Worm (Caenorhabditis elegans) whole organism, L4 larva: Measurements from ENCODE around the gene slo-2.
"Not testable (repeated sequence)": the region's sequence is repeated elsewhere in the genome, so short reads cannot be mapped to it uniquely, and the experiment has no call there.

Experiments
- D1046.2 ChIP-seq: fragments of 200-800 bp; sonication (Bioruptor generic); IDR thresholded peaks from 2 replicates; pipeline ENCODE4 v1.3.6; 2022; ENCODE audit warnings: missing genetic modification characterization, missing compliant biosample characterization
- F10B5.3 ChIP-seq: sonication (generic microtip); optimal IDR thresholded peaks from 2 replicates; lab custom pipeline; 2016; ENCODE audit warnings: mild to moderate bottlenecking, missing genetic modification characterization, missing compliant biosample characterization
- F37D6.2 ChIP-seq: sonication (generic microtip); optimal IDR thresholded peaks from 2 replicates; lab custom pipeline; 2016; ENCODE audit warnings: mild to moderate bottlenecking, missing genetic modification characterization, missing compliant biosample characterization
- F44E2.7 ChIP-seq: fragments of 200-800 bp; sonication (Bioruptor generic); IDR thresholded peaks from 2 replicates; pipeline ENCODE4 v2.1.2; 2022; ENCODE audit warnings: missing genetic modification characterization, missing compliant biosample characterization
- aha-1 ChIP-seq: fragments of 150-350 bp; peaks from one replicate; lab custom pipeline; 2014; ENCODE audit warnings: missing biosample characterization, missing genetic modification characterization
- aly-2 ChIP-seq: sonication (generic microtip); optimal IDR thresholded peaks from 2 replicates; lab custom pipeline; 2018; ENCODE audit warnings: missing biosample characterization, missing genetic modification characterization
- ceh-44 ChIP-seq: fragments of 200-800 bp; sonication (Bioruptor generic); IDR thresholded peaks from 2 replicates; pipeline ENCODE4 v1.3.6; 2022; ENCODE audit warnings: missing genetic modification reagents, missing genetic modification characterization, missing compliant biosample characterization
- ceh-82 ChIP-seq: sonication (generic microtip); optimal IDR thresholded peaks from 2 replicates; lab custom pipeline; 2017; ENCODE audit warnings: missing biosample characterization, missing genetic modification characterization
- daf-19 ChIP-seq: fragments of 200-800 bp; sonication (Bioruptor generic); conservative IDR thresholded peaks from 2 replicates; pipeline ENCODE4 v1.3.6; 2022; ENCODE audit warnings: missing genetic modification characterization, missing compliant biosample characterization
- duxl-1 ChIP-seq: sonication (generic microtip); optimal IDR thresholded peaks from 2 replicates; lab custom pipeline; 2016; ENCODE audit warnings: mild to moderate bottlenecking, missing genetic modification characterization, moderate library complexity, missing compliant biosample characterization; ENCODE audit not compliant: poor library complexity
- dve-1 ChIP-seq: sonication (generic microtip); optimal IDR thresholded peaks from 2 replicates; lab custom pipeline; 2017; ENCODE audit warnings: antibody characterized with exemption, mild to moderate bottlenecking, missing genetic modification characterization, missing compliant biosample characterization; ENCODE audit not compliant: insufficient read depth
- egl-43 ChIP-seq: fragments of 200-800 bp; sonication (Bioruptor generic); IDR thresholded peaks from 2 replicates; pipeline ENCODE4 v1.3.6; 2022; ENCODE audit warnings: missing genetic modification reagents, missing genetic modification characterization, missing compliant biosample characterization
- fkh-10 ChIP-seq: fragments of 150-350 bp; optimal IDR thresholded peaks from 2 replicates; lab custom pipeline; 2014; ENCODE audit warnings: missing biosample characterization, missing genetic modification reagents, missing genetic modification characterization
- hlh-11 ChIP-seq: fragments of 200-800 bp; sonication (Bioruptor generic); optimal IDR thresholded peaks from 2 replicates; lab custom pipeline; 2018; ENCODE audit warnings: mild to moderate bottlenecking, missing genetic modification characterization, missing compliant biosample characterization
- hlh-30 ChIP-seq: sonication (generic microtip); optimal IDR thresholded peaks from 2 replicates; lab custom pipeline; 2017; ENCODE audit warnings: antibody characterized with exemption, mild to moderate bottlenecking, missing genetic modification characterization, missing compliant biosample characterization; ENCODE audit not compliant: insufficient read depth
- hmg-1.1 ChIP-seq: fragments of 200-800 bp; sonication (Bioruptor generic); IDR thresholded peaks from 2 replicates; pipeline ENCODE4 v1.3.6; 2022; ENCODE audit warnings: missing genetic modification reagents, missing genetic modification characterization, missing compliant biosample characterization
- jun-1 ChIP-seq: fragments of 150-350 bp; optimal IDR thresholded peaks from 2 replicates; lab custom pipeline; 2014; ENCODE audit warnings: missing biosample characterization, missing genetic modification reagents, missing genetic modification characterization
- lim-7 ChIP-seq: fragments of 200-800 bp; sonication (Bioruptor generic); IDR thresholded peaks from 2 replicates; pipeline ENCODE4 v1.3.6; 2022; ENCODE audit warnings: missing genetic modification characterization, missing compliant biosample characterization
- madf-9 ChIP-seq: fragments of 200-800 bp; sonication (Bioruptor generic); conservative IDR thresholded peaks from 2 replicates; pipeline ENCODE4 v1.3.6; 2022; ENCODE audit warnings: missing genetic modification reagents, missing genetic modification characterization, missing compliant biosample characterization
- mdl-1 ChIP-seq, 2 experiments: fragments of 150-350 bp in 1 of 2; sonication (generic microtip) in 1 of 2; optimal IDR thresholded peaks; 2 replicates each; lab custom pipeline; 2014 to 2017; ENCODE audit warnings: missing biosample characterization in 2 of 2, missing genetic modification characterization in 2 of 2
- mes-2 ChIP-seq: sonication (generic microtip); optimal IDR thresholded peaks from 2 replicates; lab custom pipeline; 2016; ENCODE audit warnings: missing genotype, mild to moderate bottlenecking, missing genetic modification characterization, missing compliant biosample characterization; ENCODE audit not compliant: poor library complexity, severe bottlenecking
- mxl-2 ChIP-seq: fragments of 200-800 bp; sonication (Bioruptor generic); conservative IDR thresholded peaks from 2 replicates; pipeline ENCODE4 v1.3.6; 2022; ENCODE audit warnings: missing genetic modification reagents, missing genetic modification characterization, missing compliant biosample characterization
- mxl-3 ChIP-seq: fragments of 200-800 bp; sonication (Bioruptor generic); optimal IDR thresholded peaks from 2 replicates; lab custom pipeline; 2018; ENCODE audit warnings: mild to moderate bottlenecking, missing genetic modification characterization, missing compliant biosample characterization
- nhr-11 ChIP-seq: fragments of 150-350 bp; optimal IDR thresholded peaks from 2 replicates; lab custom pipeline; 2014; ENCODE audit warnings: missing biosample characterization, missing genetic modification characterization
- nhr-41 ChIP-seq: fragments of 200-800 bp; sonication (Bioruptor generic); IDR thresholded peaks from 2 replicates; pipeline ENCODE4 v1.3.6; 2022; ENCODE audit warnings: missing genetic modification reagents, missing genetic modification characterization, missing compliant biosample characterization
- nhr-42 ChIP-seq: fragments of 200-800 bp; sonication (Bioruptor generic); IDR thresholded peaks from 2 replicates; pipeline ENCODE4 v1.3.6; 2022; ENCODE audit warnings: missing genetic modification characterization, missing compliant biosample characterization
- nhr-6 ChIP-seq: fragments of 150-350 bp; optimal IDR thresholded peaks from 2 replicates; lab custom pipeline; 2014; ENCODE audit warnings: missing biosample characterization, missing genetic modification characterization
- pha-4 ChIP-seq, 2 experiments: fragments of 150-350 bp in 1 of 2; fragments of 200-800 bp in 1 of 2; sonication (Bioruptor generic) in 1 of 2; IDR thresholded peaks in 1 of 2; optimal IDR thresholded peaks in 1 of 2; 2 replicates each; pipeline versions ENCODE4 v1.3.6 to Lab custom; 2014 to 2022; ENCODE audit warnings: missing genetic modification characterization in 2 of 2, missing genetic modification reagents in 2 of 2, missing biosample characterization in 1 of 2, missing compliant biosample characterization in 1 of 2
- saeg-2 ChIP-seq: fragments of 200-800 bp; sonication (Bioruptor generic); IDR thresholded peaks from 2 replicates; pipeline ENCODE4 v1.3.6; 2022; ENCODE audit warnings: missing genetic modification reagents, missing genetic modification characterization, missing compliant biosample characterization
- set-16 ChIP-seq: fragments of 200-800 bp; sonication (Bioruptor generic); IDR thresholded peaks from 2 replicates; pipeline ENCODE4 v1.3.6; 2022; ENCODE audit warnings: missing genetic modification reagents, missing genetic modification characterization, missing compliant biosample characterization
- snpc-4 ChIP-seq: fragments of 150-350 bp; optimal IDR thresholded peaks from 2 replicates; lab custom pipeline; 2014; ENCODE audit warnings: missing biosample characterization, missing genetic modification characterization
- unc-130 ChIP-seq: sonication (generic microtip); optimal IDR thresholded peaks from 2 replicates; lab custom pipeline; 2016; ENCODE audit warnings: missing genetic modification reagents, missing genetic modification characterization, missing compliant biosample characterization
- zfp-3 ChIP-seq: fragments of 200-800 bp; sonication (Bioruptor generic); conservative IDR thresholded peaks from 2 replicates; pipeline ENCODE4 v1.3.6; 2022; ENCODE audit warnings: missing genetic modification reagents, missing genetic modification characterization, missing compliant biosample characterization

The slo-2 gene

ce11 chrX:11446535-11446934, 40.8 kb upstream of the slo-2 start, which contains the start of gene igeg-2:
TSS of gene igeg-2 (minus strand) at chrX:11446635.
- TF ChIP-seq unc-130 (GFP tag; lab: Kevin White, UChicago) = no peak
- no peak for TF ChIP-seq nhr-11 (tag; lab: Kevin White, UChicago)
- no peak for TF ChIP-seq D1046.2 (GFP tag; lab: Robert Waterston, UW)
- TF ChIP-seq mxl-2 (GFP tag; lab: Robert Waterston, UW) = no peak
- no peak for TF ChIP-seq nhr-41
- TF ChIP-seq saeg-2 = no peak
- TF ChIP-seq fkh-10 (GFP tag; lab: Kevin White, UChicago) = no peak
- TF ChIP-seq daf-19 = no peak
- no peak for TF ChIP-seq F10B5.3
- no peak for TF ChIP-seq pha-4 (GFP tag; IDR thresholded peaks at IDR 0.05; lab: Robert Waterston, UW)
- no peak for TF ChIP-seq pha-4 (tag; optimal IDR thresholded peaks at IDR 0.05; lab: Kevin White, UChicago)
- no peak for TF ChIP-seq zfp-3 (GFP tag; lab: Robert Waterston, UW)
- TF ChIP-seq mes-2 (tag; lab: Kevin White, UChicago) = no peak
- no peak for TF ChIP-seq F37D6.2 (tag; lab: Kevin White, UChicago)
- TF ChIP-seq, all 104 proteins: peak for 0

- TF ChIP-seq lim-7 (GFP tag; lab: Robert Waterston, UW) = 0 out of 2 replicates have a peak, but pooled peaks have one; percentile 17
Observed at ce11 chrX:11443335-11443734, 37.6 kb upstream of the slo-2 start.

- not testable (repeated sequence) for TF ChIP-seq duxl-1; mxl-3 (GFP tag; lab: Kevin White, UChicago); aha-1 (tag; lab: Kevin White, UChicago)
Observed at ce11 chrX:11439740-11440139, 34.0 kb upstream of the slo-2 start, which contains the start of gene F46C3.7. TSS of gene F46C3.7 (plus strand) at chrX:11440040.

- TF ChIP-seq set-16 (GFP tag; lab: Robert Waterston, UW) = 0 out of 2 replicates have a peak, but pooled peaks have one; percentile 5
- TF ChIP-seq egl-43 (GFP tag; lab: Robert Waterston, UW) = 0 out of 2 replicates have a peak, but pooled peaks have one; percentile 32
Observed at ce11 chrX:11439006-11439405, 33.3 kb upstream of the slo-2 start.

- TF ChIP-seq mdl-1 (tag; optimal IDR thresholded peaks at IDR 0.05; lab: Kevin White, UChicago) (no peak), ceh-44 (GFP tag; lab: Robert Waterston, UW) (no peak), F44E2.7 (GFP tag; lab: Robert Waterston, UW) (no peak), hlh-30 (tag; lab: Kevin White, UChicago) (no peak), jun-1 (tag; lab: Kevin White, UChicago) (no peak), madf-9 (GFP tag; lab: Robert Waterston, UW) (no peak), hmg-1.1 (GFP tag; lab: Robert Waterston, UW) (no peak), snpc-4 (tag; lab: Kevin White, UChicago) (no peak), aly-2 (tag; lab: Kevin White, UChicago) (no peak), hlh-11 (tag; lab: Kevin White, UChicago) (no peak), nhr-6 (no peak), nhr-42 (GFP tag; lab: Robert Waterston, UW) (no peak), dve-1 (tag; lab: Kevin White, UChicago) (no peak), ceh-82 (tag; lab: Kevin White, UChicago) (no peak)
Observed at ce11 chrX:11437716-11438115, 32.0 kb upstream of the slo-2 start.
